Fruit fly (Drosophila melanogaster) whole organism, embryonic: Measurements from ENCODE around the gene arg.
A peak's percentile ranks its signal among the peaks of the same experiment; 100 is the strongest.

Experiments
- Antp ChIP-seq: fragments of 200-800 bp; sonication (Bioruptor generic); optimal IDR thresholded peaks from 3 replicates; lab custom pipeline; 2016; ENCODE audit warnings: missing biosample characterization, missing genetic modification characterization
- CG10462 ChIP-seq: fragments of 200-800 bp; sonication (Bioruptor generic); optimal IDR thresholded peaks from 2 replicates; lab custom pipeline; 2016; ENCODE audit warnings: missing biosample characterization, missing genetic modification characterization
- CG12104 ChIP-seq: fragments of 200-800 bp; sonication (Bioruptor generic); optimal IDR thresholded peaks from 3 replicates; lab custom pipeline; 2016; ENCODE audit warnings: missing biosample characterization, missing genetic modification characterization
- CG12299 ChIP-seq: fragments of 200-800 bp; sonication (Bioruptor generic); optimal IDR thresholded peaks from 2 replicates; lab custom pipeline; 2018; ENCODE audit warnings: missing biosample characterization, mild to moderate bottlenecking, missing genetic modification characterization
- CG12391 ChIP-seq: fragments of 200-800 bp; sonication (Bioruptor generic); optimal IDR thresholded peaks from 3 replicates; lab custom pipeline; 2018; ENCODE audit warnings: missing biosample characterization, mild to moderate bottlenecking, missing genetic modification characterization, moderate library complexity
- CG13296 ChIP-seq: fragments of 200-800 bp; sonication (Bioruptor generic); optimal IDR thresholded peaks from 3 replicates; lab custom pipeline; 2018; ENCODE audit warnings: missing biosample characterization, mild to moderate bottlenecking, missing genetic modification characterization
- CG17361 ChIP-seq: fragments of 200-800 bp; sonication (Bioruptor generic); IDR thresholded peaks from 3 replicates; pipeline ENCODE4 v1.3.6; 2022; ENCODE audit warnings: missing biosample characterization, missing genetic modification characterization
- CG2116 ChIP-seq: fragments of 200-800 bp; sonication (Bioruptor generic); optimal IDR thresholded peaks from 3 replicates; lab custom pipeline; 2018; ENCODE audit warnings: missing biosample characterization, mild to moderate bottlenecking, missing genetic modification characterization
- CG2129 ChIP-seq: fragments of 200-800 bp; sonication (Bioruptor generic); IDR thresholded peaks from 2 replicates; pipeline ENCODE4 v1.3.6; 2022; ENCODE audit warnings: missing biosample characterization, missing genetic modification characterization; ENCODE audit not compliant: partially characterized antibody
- CG30403 ChIP-seq: fragments of 200-800 bp; sonication (Bioruptor generic); optimal IDR thresholded peaks from 3 replicates; lab custom pipeline; 2016; ENCODE audit warnings: missing biosample characterization, missing genetic modification characterization
- CG32532 ChIP-seq: fragments of 200-800 bp; sonication (Bioruptor generic); IDR thresholded peaks from 2 replicates; pipeline ENCODE4 v1.3.6; 2022; ENCODE audit warnings: missing biosample characterization, missing genetic modification characterization
- CG4707 ChIP-seq: fragments of 200-800 bp; sonication (Bioruptor generic); optimal IDR thresholded peaks from 2 replicates; lab custom pipeline; 2018; ENCODE audit warnings: missing biosample characterization, mild to moderate bottlenecking, missing genetic modification characterization, moderate library complexity
- CG5180 ChIP-seq: fragments of 200-800 bp; sonication (Bioruptor generic); optimal IDR thresholded peaks from 3 replicates; lab custom pipeline; 2017; ENCODE audit warnings: missing biosample characterization, missing genetic modification characterization, mild to moderate bottlenecking, moderate library complexity, missing genetic modification reagents
- CG6254 ChIP-seq: fragments of 200-800 bp; sonication (Bioruptor generic); optimal IDR thresholded peaks from 3 replicates; lab custom pipeline; 2017; ENCODE audit warnings: mild to moderate bottlenecking, missing biosample characterization, missing genetic modification reagents, missing genetic modification characterization
- CG7271 ChIP-seq: fragments of 200-800 bp; sonication (Bioruptor generic); optimal IDR thresholded peaks from 2 replicates; lab custom pipeline; 2018; ENCODE audit warnings: missing biosample characterization, mild to moderate bottlenecking, missing genetic modification characterization, moderate library complexity
- CG8089 ChIP-seq: fragments of 200-800 bp; sonication (Bioruptor generic); optimal IDR thresholded peaks from 3 replicates; lab custom pipeline; 2016; ENCODE audit warnings: missing biosample characterization, missing genetic modification characterization
- CG9727 ChIP-seq: fragments of 200-800 bp; sonication (Bioruptor generic); optimal IDR thresholded peaks from 3 replicates; lab custom pipeline; 2017; ENCODE audit warnings: missing biosample characterization, mild to moderate bottlenecking, missing genetic modification characterization
- CoRest ChIP-seq: fragments of 200-800 bp; sonication (Bioruptor generic); optimal IDR thresholded peaks from 3 replicates; lab custom pipeline; 2018; ENCODE audit warnings: missing biosample characterization, mild to moderate bottlenecking, missing genetic modification characterization, moderate library complexity
- Dfd ChIP-seq, 2 experiments: fragments of >200 bp; optimal IDR thresholded peaks; 2 replicates each; lab custom pipeline; 2017; ENCODE audit warnings: missing biosample characterization in 2 of 2, missing genetic modification characterization in 2 of 2
- Fer2 ChIP-seq: fragments of 200-800 bp; sonication (Bioruptor generic); optimal IDR thresholded peaks from 2 replicates; lab custom pipeline; 2018; ENCODE audit warnings: missing biosample characterization, mild to moderate bottlenecking, missing genetic modification characterization, moderate library complexity
- Hmx ChIP-seq: fragments of 200-800 bp; sonication (Bioruptor generic); optimal IDR thresholded peaks from 2 replicates; lab custom pipeline; 2016; ENCODE audit warnings: missing biosample characterization, missing genetic modification characterization
- Mrtf ChIP-seq: fragments of 200-800 bp; sonication (Bioruptor generic); IDR thresholded peaks from 3 replicates; pipeline ENCODE4 v1.3.6; 2022; ENCODE audit warnings: missing biosample characterization, missing genetic modification characterization
- NFAT ChIP-seq: fragments of 200-800 bp; sonication (Bioruptor generic); IDR thresholded peaks from 2 replicates; pipeline ENCODE4 v1.3.6; 2022; ENCODE audit warnings: missing biosample characterization, missing genetic modification characterization
- Nf-YB ChIP-seq: fragments of 200-800 bp; sonication (Bioruptor generic); optimal IDR thresholded peaks from 3 replicates; lab custom pipeline; 2019; ENCODE audit warnings: missing biosample characterization, mild to moderate bottlenecking, missing genetic modification characterization, moderate library complexity
- NfI ChIP-seq: fragments of 200-800 bp; sonication (Bioruptor generic); optimal IDR thresholded peaks from 3 replicates; lab custom pipeline; 2018; ENCODE audit warnings: missing biosample characterization, mild to moderate bottlenecking, missing genetic modification characterization, moderate library complexity
- Scr ChIP-seq: fragments of 200-800 bp; sonication (Bioruptor generic); IDR thresholded peaks from 2 replicates; pipeline ENCODE4 v1.3.6; 2022; ENCODE audit warnings: missing biosample characterization, missing genetic modification characterization; ENCODE audit not compliant: partially characterized antibody
- Spps ChIP-seq: fragments of 200-800 bp; sonication (Bioruptor generic); optimal IDR thresholded peaks from 2 replicates; lab custom pipeline; 2018; ENCODE audit warnings: missing biosample characterization, mild to moderate bottlenecking, missing genetic modification characterization
- amos ChIP-seq: fragments of 200-800 bp; sonication (Bioruptor generic); IDR thresholded peaks from 2 replicates; pipeline ENCODE4 v1.3.6; 2022; ENCODE audit warnings: missing biosample characterization, missing genetic modification characterization; ENCODE audit not compliant: partially characterized antibody
- bsh ChIP-seq, 2 experiments: fragments of 200-800 bp; sonication (Bioruptor generic); optimal IDR thresholded peaks; 2 replicates each; lab custom pipeline; 2017 to 2018; ENCODE audit warnings: mild to moderate bottlenecking in 2 of 2, missing biosample characterization in 2 of 2, missing genetic modification characterization in 2 of 2, moderate library complexity in 1 of 2
- cad ChIP-seq: fragments of >200 bp; optimal IDR thresholded peaks from 2 replicates; lab custom pipeline; 2017; ENCODE audit warnings: missing biosample characterization, missing genetic modification characterization
- ci ChIP-seq: fragments of 200-800 bp; sonication (Bioruptor generic); IDR thresholded peaks from 3 replicates; pipeline ENCODE4 v1.3.6; 2022; ENCODE audit warnings: missing biosample characterization, missing genetic modification characterization
- dm ChIP-seq: fragments of 200-800 bp; sonication (Bioruptor generic); optimal IDR thresholded peaks from 3 replicates; lab custom pipeline; 2016; ENCODE audit warnings: missing biosample characterization, missing genetic modification characterization
- fd96Cb ChIP-seq: fragments of 200-800 bp; sonication (Bioruptor generic); optimal IDR thresholded peaks from 2 replicates; lab custom pipeline; 2018; ENCODE audit warnings: missing biosample characterization, mild to moderate bottlenecking, missing genetic modification characterization, moderate library complexity
- gem ChIP-seq: fragments of 200-800 bp; sonication (Bioruptor generic); optimal IDR thresholded peaks from 2 replicates; lab custom pipeline; 2019; ENCODE audit warnings: missing biosample characterization, mild to moderate bottlenecking, missing genetic modification characterization, moderate library complexity
- gro ChIP-seq: fragments of 200-800 bp; sonication (Bioruptor generic); optimal IDR thresholded peaks from 2 replicates; lab custom pipeline; 2016; ENCODE audit warnings: missing biosample characterization, missing genetic modification characterization
- gsb ChIP-seq: fragments of 200-800 bp; sonication (Bioruptor generic); IDR thresholded peaks from 2 replicates; pipeline ENCODE4 v1.3.6; 2022; ENCODE audit warnings: missing biosample characterization, missing genetic modification characterization
- jigr1 ChIP-seq: fragments of 200-800 bp; sonication (Bioruptor generic); IDR thresholded peaks from 3 replicates; pipeline ENCODE4 v1.3.6; 2022; ENCODE audit warnings: missing biosample characterization, missing genetic modification characterization
- lilli ChIP-seq: fragments of 200-800 bp; sonication (Bioruptor generic); optimal IDR thresholded peaks from 3 replicates; lab custom pipeline; 2016; ENCODE audit warnings: missing biosample characterization, missing genetic modification characterization
- lov ChIP-seq, 2 experiments: fragments of 200-800 bp in 1 of 2; fragments of >200 bp in 1 of 2; sonication (Bioruptor generic) in 1 of 2; IDR thresholded peaks in 1 of 2; optimal IDR thresholded peaks in 1 of 2; 2 replicates in 1 of 2; 3 replicates in 1 of 2; pipeline versions ENCODE4 v1.3.6 to Lab custom; 2017 to 2022; ENCODE audit warnings: missing biosample characterization in 1 of 2, missing genetic modification characterization in 1 of 2
- nau ChIP-seq: fragments of 200-800 bp; sonication (Bioruptor generic); optimal IDR thresholded peaks from 3 replicates; lab custom pipeline; 2017; ENCODE audit warnings: missing biosample characterization, mild to moderate bottlenecking, missing genetic modification characterization, missing genetic modification reagents
- pita ChIP-seq: fragments of 200-800 bp; sonication (Bioruptor generic); optimal IDR thresholded peaks from 2 replicates; lab custom pipeline; 2017; ENCODE audit warnings: missing biosample characterization, mild to moderate bottlenecking, missing genetic modification characterization
- prd ChIP-seq, 3 experiments: fragments of >200 bp in 2 of 3; fragments of 200-800 bp in 1 of 3; sonication (Bioruptor generic) in 1 of 3; optimal IDR thresholded peaks in 2 of 3; IDR thresholded peaks in 1 of 3; 2 replicates in 2 of 3; 3 replicates in 1 of 3; pipeline versions ENCODE4 v1.3.6 to Lab custom; 2017 to 2022; ENCODE audit warnings: missing biosample characterization in 1 of 3, missing genetic modification characterization in 1 of 3
- ro ChIP-seq: fragments of 200-800 bp; sonication (Bioruptor generic); IDR thresholded peaks from 2 replicates; pipeline ENCODE4 v1.3.6; 2022; ENCODE audit warnings: missing biosample characterization, missing genetic modification characterization
- run ChIP-seq: fragments of 200-800 bp; sonication (Bioruptor generic); optimal IDR thresholded peaks from 3 replicates; lab custom pipeline; 2018; ENCODE audit warnings: missing biosample characterization, mild to moderate bottlenecking, missing genetic modification characterization
- seq ChIP-seq: fragments of 200-800 bp; sonication (Bioruptor generic); IDR thresholded peaks from 2 replicates; pipeline ENCODE4 v1.3.6; 2022; ENCODE audit warnings: missing biosample characterization, missing genetic modification characterization
- sisA ChIP-seq: fragments of 200-800 bp; sonication (Bioruptor generic); IDR thresholded peaks from 2 replicates; pipeline ENCODE4 v1.3.6; 2022; ENCODE audit warnings: missing biosample characterization, missing genetic modification characterization
- twi ChIP-seq: fragments of 200-800 bp; optimal IDR thresholded peaks from 2 replicates; lab custom pipeline; 2019; ENCODE audit warnings: missing biosample characterization, mild to moderate bottlenecking, missing genetic modification characterization, moderate library complexity
- yki ChIP-seq: fragments of >200 bp; optimal IDR thresholded peaks from 3 replicates; lab custom pipeline; 2018

arg gene

DNA sequence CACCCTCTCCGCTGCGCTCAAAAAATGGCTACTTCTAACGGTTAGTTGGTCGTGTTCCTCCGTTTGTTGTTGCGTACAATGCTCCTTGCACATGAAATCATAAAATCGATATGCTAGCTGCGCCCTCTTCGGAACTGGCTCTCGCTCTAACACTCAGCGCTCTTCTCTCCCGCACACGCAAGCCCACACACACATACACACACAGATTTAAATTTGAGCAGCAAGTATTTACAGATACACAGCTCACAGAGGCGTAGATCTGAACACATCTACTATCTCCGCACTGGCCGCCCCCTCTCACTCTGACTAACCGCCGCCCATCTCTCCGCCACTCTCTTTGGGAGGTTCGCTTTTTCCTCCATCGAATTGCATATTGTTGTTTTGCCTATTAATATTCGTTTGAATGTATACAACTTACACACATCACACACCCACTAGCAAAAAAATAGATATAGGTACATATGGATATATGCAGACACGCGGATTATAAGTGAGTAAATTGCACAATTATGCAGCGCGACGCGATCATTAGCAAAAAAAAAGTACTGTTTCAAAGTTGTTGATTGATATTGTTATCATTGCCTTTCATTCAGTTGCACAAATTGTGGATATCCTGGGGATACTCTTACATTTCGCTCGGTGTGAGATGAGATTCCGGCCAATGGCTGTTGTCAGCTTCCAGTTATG is 13.3 kb downstream of the arg start (continued):
- no peak for TF ChIP-seq ro (GFP tag; lab: Robert Waterston, UW)
- TF ChIP-seq lov (optimal IDR thresholded peaks at IDR 0.05; lab: Kevin White, UChicago) = no peak
- TF ChIP-seq lov (GFP tag; IDR thresholded peaks at IDR 0.05; lab: Robert Waterston, UW) = 0 out of 3 replicates have a peak, but pooled peaks have one; percentile 62
- peak; percentile 54 for TF ChIP-seq dm (GFP tag; lab: Kevin White, UChicago)
- no peak for TF ChIP-seq run (tag; lab: Kevin White, UChicago)
- TF ChIP-seq Nf-YB = peak; percentile 39
- peak; percentile 95 for TF ChIP-seq CG32532 (GFP tag; lab: Robert Waterston, UW)
- peak; percentile 76 for TF ChIP-seq gem (tag; lab: Kevin White, UChicago)
- TF ChIP-seq Dfd (GFP tag; optimal IDR thresholded peaks at IDR 0.05; lab: Kevin White, UChicago) = no peak
- peak; percentile 53 for TF ChIP-seq CG8089 (GFP tag; lab: Kevin White, UChicago)
- peak; percentile 95 for TF ChIP-seq ci (GFP tag; lab: Robert Waterston, UW)
- TF ChIP-seq CoRest (tag; lab: Kevin White, UChicago) = peak; percentile 52
- no peak for TF ChIP-seq CG2129 (GFP tag; lab: Robert Waterston, UW)
- peak; percentile 85 for TF ChIP-seq sisA (GFP tag; lab: Robert Waterston, UW)
- TF ChIP-seq CG9727 (GFP tag; lab: Kevin White, UChicago) = peak; percentile 57
- TF ChIP-seq CG12104 (GFP tag; lab: Kevin White, UChicago) = peak; percentile 61
- peak; percentile 29 for TF ChIP-seq Hmx (GFP tag; lab: Kevin White, UChicago)
- TF ChIP-seq prd (optimal IDR thresholded peaks at IDR 0.05; lab: Kevin White, UChicago) = no peak
- peak; percentile 88 for TF ChIP-seq prd (GFP tag; IDR thresholded peaks at IDR 0.05; lab: Robert Waterston, UW)
- peak; percentile 73 for TF ChIP-seq gsb (GFP tag; lab: Robert Waterston, UW)
- peak; percentile 61 for TF ChIP-seq CG12391 (tag; lab: Kevin White, UChicago)
- peak; percentile 73 for TF ChIP-seq CG12299
- peak; percentile 19 for TF ChIP-seq Spps (tag; lab: Kevin White, UChicago)
- TF ChIP-seq CG2116 (GFP tag; lab: Kevin White, UChicago) = no peak
- TF ChIP-seq gro (GFP tag; lab: Kevin White, UChicago) = peak; percentile 93
- TF ChIP-seq lilli (GFP tag; lab: Kevin White, UChicago) = peak; percentile 92
- peak; percentile 88 for TF ChIP-seq NfI
- peak; percentile 50 for TF ChIP-seq CG5180
- TF ChIP-seq Mrtf (GFP tag; lab: Robert Waterston, UW) = peak; percentile 88; the same call in 2 of the 3 replicates
- TF ChIP-seq cad (GFP tag; lab: Kevin White, UChicago) = peak; percentile 53
- no peak for TF ChIP-seq yki
- peak; percentile 41 for TF ChIP-seq nau
- peak; percentile 70 for TF ChIP-seq CG4707 (GFP tag; lab: Kevin White, UChicago)
- TF ChIP-seq amos (GFP tag; lab: Robert Waterston, UW) = no peak; the same call in 1 of the 2 replicates
- peak; percentile 64 for TF ChIP-seq CG6254 (GFP tag; lab: Kevin White, UChicago)
- TF ChIP-seq jigr1 (GFP tag; lab: Robert Waterston, UW) = no peak
- no peak for TF ChIP-seq CG7271 (tag; lab: Kevin White, UChicago)
- no peak for TF ChIP-seq CG17361 (GFP tag; lab: Robert Waterston, UW)
- peak; percentile 20 for TF ChIP-seq CG10462
- TF ChIP-seq twi = peak; percentile 38
- TF ChIP-seq CG30403 (GFP tag; lab: Kevin White, UChicago) = peak; percentile 87
- TF ChIP-seq pita = no peak
- TF ChIP-seq NFAT (GFP tag; lab: Robert Waterston, UW) = peak; percentile 98
- TF ChIP-seq seq (GFP tag; lab: Robert Waterston, UW) = peak; percentile 75; the same call in 1 of the 2 replicates
- TF ChIP-seq CG13296 (GFP tag; lab: Kevin White, UChicago) = peak; percentile 87
- TF ChIP-seq Fer2 (tag; lab: Kevin White, UChicago) = peak; percentile 72
- peak in 1 of 2 experiments; percentile 76 for TF ChIP-seq bsh (GFP tag; optimal IDR thresholded peaks at IDR 0.05; lab: Kevin White, UChicago)
- peak; percentile 94 for TF ChIP-seq Antp (GFP tag; lab: Kevin White, UChicago)
- no peak for TF ChIP-seq Scr (GFP tag; lab: Robert Waterston, UW)
- peak; percentile 51 for TF ChIP-seq fd96Cb
